Fruit fly (Drosophila melanogaster): Measurements from ENCODE around the gene sina.

The sina gene

DNA sequence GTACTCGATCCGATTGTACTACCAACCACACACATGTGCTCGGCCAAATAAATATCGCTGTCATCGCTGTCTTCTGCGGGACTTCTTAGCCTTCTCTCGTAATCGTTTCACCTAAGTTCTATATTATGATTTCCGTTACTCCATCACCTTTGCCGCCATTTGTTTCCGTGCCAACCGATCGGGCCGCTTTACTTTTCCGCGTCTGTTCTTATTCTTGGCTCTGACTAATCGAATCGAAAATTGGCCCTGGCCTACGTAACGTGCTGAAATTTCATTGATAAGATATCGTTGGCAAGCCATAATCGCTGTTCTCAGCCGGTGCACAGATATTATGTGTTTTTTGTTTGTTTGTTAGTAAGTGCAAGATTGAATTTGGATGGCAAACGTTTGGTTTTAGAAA lies 13.6 kb downstream of the sina start (continued):
- TF ChIP-seq BtbVII (GFP tag; optimal IDR thresholded peaks at IDR 0.05) (peak; percentile 29), bsh (GFP tag; optimal IDR thresholded peaks at IDR 0.05) (no peak), CG8290 (GFP tag; optimal IDR thresholded peaks at IDR 0.05) (no peak), CG8290 (tag; optimal IDR thresholded peaks at IDR 0.05) (no peak), CrebB (tag; optimal IDR thresholded peaks at IDR 0.05) (no peak), CG3995 (GFP tag; optimal IDR thresholded peaks at IDR 0.05) (no peak), Ptx1 (GFP tag; IDR thresholded peaks at IDR 0.05) (no peak), fru (optimal IDR thresholded peaks at IDR 0.05) (no peak), Ada2b (GFP tag; IDR thresholded peaks at IDR 0.05) (no peak), GATAe (GFP tag; conservative IDR thresholded peaks at IDR 0.05) (peak; percentile 35), Bdp1 (GFP tag; optimal IDR thresholded peaks at IDR 0.05) (no peak), H15 (GFP tag; IDR thresholded peaks at IDR 0.05) (no peak), Optix (GFP tag; IDR thresholded peaks at IDR 0.05) (no peak), yki (optimal IDR thresholded peaks at IDR 0.05) (no peak), Ravus (GFP tag; IDR thresholded peaks at IDR 0.05) (no peak), HLHmδ (GFP tag; optimal IDR thresholded peaks at IDR 0.05) (no peak), exex (tag; optimal IDR thresholded peaks at IDR 0.05) (peak; percentile 81), CG10959 (GFP tag; IDR thresholded peaks at IDR 0.05) (no peak), insv (GFP tag; optimal IDR thresholded peaks at IDR 0.05) (no peak), CG13624 (GFP tag; optimal IDR thresholded peaks at IDR 0.05) (no peak), sd (tag; optimal IDR thresholded peaks at IDR 0.05) (peak; percentile 40), NC2α (GFP tag; optimal IDR thresholded peaks at IDR 0.05) (no peak), cas (GFP tag; IDR thresholded peaks at IDR 0.05) (no peak), CG18599 (GFP tag; optimal IDR thresholded peaks at IDR 0.05) (peak; percentile 16), CG11456 (GFP tag; IDR thresholded peaks at IDR 0.05) (no peak), maf-S (GFP tag; optimal IDR thresholded peaks at IDR 0.05) (no peak), gsb-n (tag; optimal IDR thresholded peaks at IDR 0.05) (no peak), Sox102F (GFP tag; optimal IDR thresholded peaks at IDR 0.05) (no peak), sug (tag; optimal IDR thresholded peaks at IDR 0.05) (peak; percentile 39), CG5180 (GFP tag; optimal IDR thresholded peaks at IDR 0.05) (no peak), ranshi (GFP tag; IDR thresholded peaks at IDR 0.05) (no peak), CG13894 (tag; optimal IDR thresholded peaks at IDR 0.05) (no peak), CG8281 (tag; optimal IDR thresholded peaks at IDR 0.05) (no peak), CG10431 (GFP tag; optimal IDR thresholded peaks at IDR 0.05) (no peak), NFAT (GFP tag; IDR thresholded peaks at IDR 0.05) (no peak), E2f2 (GFP tag; IDR thresholded peaks at IDR 0.05) (no peak), CG1602 (GFP tag; optimal IDR thresholded peaks at IDR 0.05) (no peak), mirr (GFP tag; optimal IDR thresholded peaks at IDR 0.05) (peak; percentile 41), knrl (GFP tag; IDR thresholded peaks at IDR 0.05; ENCODE audit: partially characterized antibody) (no peak), CG4404 (GFP tag; IDR thresholded peaks at IDR 0.05) (no peak)

DNA sequence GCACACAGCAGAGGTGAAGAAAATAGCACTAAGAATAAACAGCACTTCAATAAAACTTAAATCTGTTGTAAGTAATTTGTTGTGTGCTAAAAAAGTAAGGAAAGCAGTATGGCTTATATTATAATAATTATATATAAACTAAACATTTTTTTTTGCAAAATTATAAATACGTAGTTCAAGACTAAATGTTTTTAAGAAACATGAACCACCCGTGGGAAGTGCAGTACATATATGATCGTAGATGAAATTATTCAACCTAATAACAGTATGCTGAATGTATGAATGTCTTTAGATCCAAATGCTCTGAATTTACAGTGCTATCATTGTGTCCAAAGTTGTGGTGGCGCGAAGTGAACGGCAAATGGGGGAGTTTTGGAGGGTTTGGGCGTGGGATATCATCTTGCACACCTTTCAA lies 17.2 kb downstream of the sina start:
- TF ChIP-seq CG9797 (GFP tag; optimal IDR thresholded peaks at IDR 0.05) (no peak), stc (GFP tag; IDR thresholded peaks at IDR 0.05) (no peak), sens (GFP tag) (no peak), CG30431 (GFP tag; optimal IDR thresholded peaks at IDR 0.05) (no peak), CG11398 (GFP tag; optimal IDR thresholded peaks at IDR 0.05) (no peak), kni (GFP tag; optimal IDR thresholded peaks at IDR 0.05) (no peak), MBD-R2 (GFP tag; IDR thresholded peaks at IDR 0.05) (no peak), lola (GFP tag; optimal IDR thresholded peaks at IDR 0.05) (peak in 1 of 3 experiments; percentile 11), Chrac-16 (GFP tag; optimal IDR thresholded peaks at IDR 0.05) (no peak), nerfin-1 (tag; optimal IDR thresholded peaks at IDR 0.05) (no peak), CG5953 (GFP tag; IDR thresholded peaks at IDR 0.05) (no peak), Hsf (GFP tag; optimal IDR thresholded peaks at IDR 0.05) (no peak), bbx (GFP tag; IDR thresholded peaks at IDR 0.05; ENCODE audit: partially characterized antibody) (no peak), ase (GFP tag; IDR thresholded peaks at IDR 0.05) (no peak), CG5180 (GFP tag; optimal IDR thresholded peaks at IDR 0.05) (no peak), Opbp (GFP tag; IDR thresholded peaks at IDR 0.05; ENCODE audit: partially characterized antibody) (no peak), CG12155 (GFP tag; optimal IDR thresholded peaks at IDR 0.05) (no peak)
